Fruit fly (Drosophila melanogaster) ovary, adult (tissue): ENCODE results near the gene PIG-H.

Experiments
- CG17801 ChIP-seq: fragments of 200-800 bp; optimal IDR thresholded peaks from 2 replicates; lab custom pipeline; 2019; ENCODE audit warnings: missing biosample characterization, mild to moderate bottlenecking, missing genetic modification characterization, moderate library complexity; ENCODE audit not compliant: partially characterized antibody

PIG-H gene

DNA sequence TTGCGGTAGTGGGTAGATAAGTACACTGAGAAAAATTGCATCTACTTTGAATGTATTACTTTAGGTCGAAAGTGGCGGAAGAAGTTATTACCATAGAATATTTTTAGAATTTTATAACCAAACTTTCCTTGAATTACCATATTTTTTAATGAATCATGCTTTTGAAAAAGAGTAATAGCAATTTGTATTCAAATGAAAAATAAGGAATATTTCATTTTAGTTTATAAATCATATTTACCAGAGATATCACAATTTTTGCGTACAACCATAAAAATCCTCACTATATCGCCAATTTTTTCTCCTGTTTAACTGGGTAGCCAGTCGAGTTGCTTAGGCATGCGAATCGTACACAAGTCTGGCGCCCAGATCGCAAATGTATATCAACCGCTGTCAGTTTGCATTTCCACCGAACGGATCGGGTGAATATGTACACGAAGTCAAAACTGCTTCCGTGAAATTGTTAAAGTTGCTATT lies 29.9 kb upstream of the PIG-H start:
- no peak for TF ChIP-seq CG17801 (GFP tag; lab: Kevin White, UChicago)

DNA sequence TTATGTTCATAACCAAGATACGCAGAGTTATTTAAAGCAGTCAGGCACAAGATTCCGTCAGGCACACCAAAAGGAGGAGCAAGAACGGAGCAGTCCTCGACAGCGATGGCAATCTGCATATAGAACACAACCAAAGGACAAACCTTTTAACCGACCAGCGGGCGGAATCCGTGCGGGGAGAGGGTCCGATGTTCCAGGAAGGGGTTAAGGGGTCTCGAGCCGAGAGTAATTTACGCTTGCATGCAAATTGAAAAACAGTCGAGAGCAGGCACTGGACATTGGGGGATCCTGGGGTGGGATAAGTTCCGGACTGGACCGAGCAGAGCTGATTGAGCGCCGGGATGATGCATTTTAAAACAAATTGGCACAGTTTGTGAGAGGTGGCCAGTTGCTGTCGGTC lies 29.0 kb upstream of the PIG-H start:
- TF ChIP-seq CG17801 (GFP tag; lab: Kevin White, UChicago) = no peak

DNA sequence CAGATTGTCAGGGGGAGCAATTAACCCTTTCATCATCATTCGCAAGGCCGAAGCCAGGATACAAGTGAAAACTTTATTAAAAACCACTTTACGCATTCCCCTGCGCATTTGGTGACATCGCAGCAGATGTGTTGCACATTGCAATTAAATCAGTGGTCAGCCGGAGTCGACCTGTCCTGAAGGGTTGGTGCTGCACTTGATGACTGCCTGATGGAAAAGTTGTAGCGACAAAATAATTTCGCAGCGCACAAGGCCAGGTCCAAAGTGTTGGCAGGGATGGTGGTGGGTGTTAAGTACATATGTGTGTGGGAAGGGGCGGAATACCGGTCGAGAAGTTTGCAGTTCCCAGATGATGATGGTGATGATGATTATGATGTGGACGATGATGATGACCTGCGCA lies 27.5 kb upstream of the PIG-H start:
- no peak for TF ChIP-seq CG17801 (GFP tag; lab: Kevin White, UChicago)

DNA sequence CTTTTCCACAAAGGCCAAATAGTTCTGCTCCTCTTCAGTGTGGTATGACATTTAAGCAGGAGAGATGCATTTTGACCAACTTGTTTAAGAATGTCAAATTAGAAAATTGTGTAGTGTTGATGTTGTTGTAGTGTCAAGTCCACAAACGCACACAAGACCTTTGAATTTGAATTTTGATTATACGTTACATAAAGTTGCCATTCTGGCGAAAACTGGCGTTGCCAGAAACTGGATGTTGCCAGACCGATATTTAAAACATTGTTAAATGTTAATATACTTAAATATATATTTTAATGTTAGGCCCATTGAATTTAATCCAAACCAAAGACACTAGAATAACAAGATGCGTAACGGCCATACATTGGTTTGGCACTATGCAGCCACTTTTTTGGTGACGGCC lies 26.6 kb upstream of the PIG-H start:
- TF ChIP-seq CG17801 (GFP tag; lab: Kevin White, UChicago) = no peak

DNA sequence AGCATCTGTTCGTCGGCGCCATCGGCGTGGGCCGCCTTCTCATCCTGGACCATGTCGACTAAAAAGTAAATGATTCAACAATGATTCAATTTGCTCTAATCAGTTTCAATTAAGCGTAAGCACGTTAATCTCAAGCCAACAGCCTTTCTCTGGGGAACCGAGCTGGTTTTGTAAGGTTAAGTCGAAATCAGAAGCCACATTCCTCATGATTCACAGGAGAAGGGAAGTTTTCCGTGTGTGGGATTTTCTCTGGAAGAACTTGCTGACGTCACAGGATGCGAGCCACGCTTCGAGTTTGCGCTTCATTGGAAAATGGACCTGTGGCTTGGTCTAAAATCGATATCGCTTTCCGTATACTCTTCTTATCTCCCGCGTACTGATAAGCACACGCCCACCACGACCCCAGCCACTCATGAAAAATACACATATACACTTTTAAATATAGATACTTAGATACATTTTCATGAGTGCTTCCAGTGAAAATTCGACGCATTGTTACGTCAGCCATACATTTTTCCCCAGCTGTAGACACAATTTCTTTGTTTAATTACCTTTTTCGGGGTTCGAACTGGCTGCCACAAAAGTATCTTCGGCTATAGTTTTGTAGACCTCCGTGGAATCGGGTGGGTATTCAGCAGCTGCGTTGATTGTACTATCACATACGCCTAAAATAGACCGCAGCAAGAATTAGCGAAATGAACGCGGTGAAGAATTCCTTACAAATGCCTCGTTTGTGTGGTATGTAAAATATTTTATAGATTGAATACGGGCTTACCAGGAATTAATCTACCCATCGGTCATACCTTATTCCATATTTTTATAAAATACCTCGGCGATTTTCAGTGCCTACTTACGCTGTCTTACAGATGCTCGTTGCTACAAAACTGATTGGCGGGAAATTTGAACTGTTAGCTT lies 22.4 kb upstream of the PIG-H start:
- TF ChIP-seq CG17801 (GFP tag; lab: Kevin White, UChicago) = peak; percentile 32

DNA sequence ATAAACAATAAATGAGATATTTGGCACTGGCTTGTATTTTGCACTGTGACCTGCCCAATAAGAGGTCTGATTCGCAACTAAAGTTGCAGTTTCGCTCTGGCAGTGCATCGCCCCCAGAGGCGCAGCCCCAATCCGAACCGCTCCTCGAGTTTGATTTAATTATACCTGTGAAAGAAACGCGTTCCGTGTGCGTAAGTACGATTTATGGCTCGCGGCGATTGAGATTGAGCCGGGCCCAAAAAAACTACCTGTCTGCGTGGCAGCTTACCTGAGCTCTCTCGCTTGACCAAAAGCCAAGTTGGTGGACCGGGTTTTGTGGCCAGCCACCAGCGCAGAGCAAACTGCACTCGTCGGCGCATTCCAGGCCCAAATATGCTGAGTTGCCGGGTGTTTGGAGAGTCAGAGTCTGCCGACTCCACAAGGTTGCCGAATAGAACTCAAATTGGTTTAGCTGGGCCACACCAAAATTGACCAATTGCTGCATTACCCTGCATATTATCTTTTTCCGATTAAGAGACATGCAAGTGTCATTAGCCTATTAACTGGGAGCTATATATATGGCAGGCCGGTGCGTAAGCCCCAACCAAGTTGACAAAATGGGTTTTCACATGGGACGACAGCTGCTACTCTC lies 21.1 kb upstream of the PIG-H start, which contains the start of the genes CD98hc and Os-C:
CD98hc (minus strand) TSS at position 50 of the 631 bp plus-strand sequence.
Os-C (plus strand) TSS at position 581 of the 631 bp plus-strand sequence.
- TF ChIP-seq CG17801 (GFP tag; lab: Kevin White, UChicago) = no peak

DNA sequence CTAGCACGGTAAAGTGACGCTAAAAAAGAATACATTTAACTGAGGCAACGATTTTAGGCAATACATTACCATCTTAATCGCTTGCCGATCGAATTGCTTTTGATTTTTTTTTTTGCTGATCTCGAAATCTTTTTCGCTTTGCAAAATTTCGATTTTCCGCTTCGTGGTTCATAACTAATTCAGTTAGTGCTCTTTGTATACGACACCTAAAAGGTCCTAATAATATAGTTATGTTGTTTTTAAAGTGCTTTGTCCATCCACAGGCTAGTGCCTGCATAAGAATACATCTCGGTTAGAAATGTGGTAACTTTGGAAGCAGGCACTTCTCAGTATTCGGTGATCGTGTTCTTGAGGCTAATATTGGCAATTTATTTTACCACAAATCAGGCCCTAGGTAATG lies 19.4 kb upstream of the PIG-H start, which contains the start of gene Sfp84E:
Sfp84E (minus strand) TSS at position 101 of the 400 bp plus-strand sequence.
- TF ChIP-seq CG17801 (GFP tag; lab: Kevin White, UChicago) = no peak

DNA sequence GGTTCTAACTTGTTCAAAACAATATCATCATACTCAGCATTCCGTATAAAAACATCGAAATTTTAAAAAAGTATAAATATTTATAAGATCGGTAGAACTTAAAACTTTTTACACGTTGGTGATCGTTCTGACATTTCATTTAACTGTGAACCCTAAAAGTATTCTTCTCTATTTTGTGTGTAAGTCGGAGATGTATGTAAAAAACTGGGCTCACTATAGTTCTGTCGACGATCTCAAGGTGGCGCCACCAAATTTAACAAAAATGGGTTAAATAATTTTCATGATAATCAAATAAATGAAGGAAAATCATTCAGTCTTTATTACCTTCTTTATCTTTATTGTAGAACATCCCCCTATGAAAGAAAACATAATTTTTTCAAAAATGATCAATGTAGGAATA lies 18.2 kb upstream of the PIG-H start:
- TF ChIP-seq CG17801 (GFP tag; lab: Kevin White, UChicago) = no peak

DNA sequence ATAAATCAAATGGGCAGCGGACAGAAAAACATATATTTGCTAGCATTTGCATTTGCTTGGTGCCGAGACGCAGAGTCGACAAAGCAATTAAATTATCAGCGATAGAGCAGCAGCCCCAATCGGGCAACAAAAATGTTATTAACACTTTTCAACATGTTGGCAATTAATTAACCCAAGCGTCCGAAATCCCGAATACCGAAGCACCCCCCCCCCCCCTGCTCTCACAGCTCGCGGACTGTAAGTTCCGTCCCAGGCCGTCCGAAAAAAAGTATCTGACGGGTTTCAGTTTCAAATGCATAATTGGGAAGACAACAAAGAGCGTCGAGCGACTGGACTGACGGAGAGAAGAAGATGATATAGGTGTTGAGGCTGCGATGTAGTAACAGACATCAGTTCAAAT lies 9.4 kb upstream of the PIG-H start:
- no peak for TF ChIP-seq CG17801 (GFP tag; lab: Kevin White, UChicago)

DNA sequence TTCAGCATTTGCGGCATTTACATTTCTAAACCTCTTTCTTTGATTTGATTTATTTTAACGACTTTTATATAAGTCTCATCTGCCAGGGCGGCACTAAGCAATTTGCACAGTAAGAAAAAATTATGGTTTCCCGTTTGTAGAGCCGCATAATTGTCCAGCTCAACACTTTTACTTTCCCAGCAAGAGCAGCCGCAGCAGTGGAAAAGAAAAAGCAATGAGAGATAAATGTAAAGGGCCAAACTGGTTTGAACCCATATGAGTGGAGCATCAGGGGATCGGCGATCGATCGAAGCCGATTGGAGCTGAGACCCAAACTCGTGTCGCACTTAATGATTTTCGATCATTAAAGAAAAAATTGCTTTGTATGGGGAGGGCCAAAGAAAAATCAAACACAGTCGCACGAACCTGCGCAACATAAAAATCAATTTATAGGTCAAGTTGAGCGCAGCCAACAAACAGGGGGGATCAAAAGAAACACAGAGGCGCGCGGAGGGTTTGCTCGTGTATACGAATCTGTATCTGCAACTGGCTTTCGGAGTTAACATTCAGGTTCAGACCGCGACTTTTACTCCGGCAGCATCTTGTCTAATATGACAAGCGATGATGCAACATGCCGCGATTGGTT lies 8.7 kb upstream of the PIG-H start:
- TF ChIP-seq CG17801 (GFP tag; lab: Kevin White, UChicago) = no peak

DNA sequence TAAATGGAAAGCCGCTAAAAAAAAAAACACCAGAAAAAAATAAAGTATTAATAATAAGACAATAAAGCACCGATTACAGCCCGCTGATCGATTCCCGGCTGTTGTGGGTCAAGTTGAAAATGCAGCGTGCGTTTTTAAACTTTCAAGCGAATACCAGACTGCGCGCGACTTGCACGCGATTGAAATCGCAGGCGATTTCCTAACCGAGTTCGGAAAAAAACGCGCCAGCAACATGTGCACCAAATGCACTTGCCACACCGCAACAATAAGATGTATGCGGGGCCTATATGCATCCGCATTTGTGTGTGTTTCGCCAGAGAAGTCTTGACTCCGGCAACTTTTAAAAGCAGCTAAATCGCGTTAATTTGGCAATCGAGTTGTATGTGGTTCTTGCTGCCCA lies 8.2 kb upstream of the PIG-H start:
- TF ChIP-seq CG17801 (GFP tag; lab: Kevin White, UChicago) = no peak

DNA sequence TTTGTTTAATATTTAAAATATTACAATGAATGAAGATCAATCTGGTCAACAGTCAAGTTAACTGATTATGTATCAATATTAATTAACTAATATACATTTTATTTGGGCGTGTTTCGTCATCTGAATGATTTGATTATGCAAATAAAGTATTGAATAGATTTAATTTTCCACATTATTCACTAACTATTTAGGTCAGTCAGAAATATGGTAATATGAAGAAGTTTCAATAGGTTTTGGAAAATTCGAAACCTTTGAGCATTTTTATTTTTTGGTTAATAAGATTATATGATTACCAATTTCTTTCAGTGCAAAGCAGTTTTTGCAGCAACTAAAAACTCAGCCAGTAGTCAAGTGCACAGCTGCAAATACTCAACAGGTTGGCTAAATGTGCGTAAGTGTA lies 7.5 kb upstream of the PIG-H start:
- no peak for TF ChIP-seq CG17801 (GFP tag; lab: Kevin White, UChicago)

DNA sequence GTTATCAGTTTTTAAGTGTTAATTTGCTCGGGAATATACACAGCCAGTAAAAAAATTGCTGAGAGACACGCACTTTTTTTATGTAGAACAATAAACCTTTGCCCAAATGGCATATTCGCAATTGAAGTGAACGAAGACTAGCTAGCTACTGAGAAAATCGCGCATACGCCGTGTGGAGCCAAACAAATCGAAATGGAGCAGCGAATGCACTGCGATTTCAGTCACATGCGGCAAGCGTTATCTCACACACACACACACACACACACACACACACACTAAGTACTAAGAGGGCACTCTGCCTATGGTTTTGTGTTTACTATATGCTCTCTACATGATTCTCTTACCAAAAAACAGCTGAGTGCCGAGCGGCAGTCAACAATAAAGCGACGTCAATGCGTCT lies 6.1 kb upstream of the PIG-H start:
- no peak for TF ChIP-seq CG17801 (GFP tag; lab: Kevin White, UChicago)

DNA sequence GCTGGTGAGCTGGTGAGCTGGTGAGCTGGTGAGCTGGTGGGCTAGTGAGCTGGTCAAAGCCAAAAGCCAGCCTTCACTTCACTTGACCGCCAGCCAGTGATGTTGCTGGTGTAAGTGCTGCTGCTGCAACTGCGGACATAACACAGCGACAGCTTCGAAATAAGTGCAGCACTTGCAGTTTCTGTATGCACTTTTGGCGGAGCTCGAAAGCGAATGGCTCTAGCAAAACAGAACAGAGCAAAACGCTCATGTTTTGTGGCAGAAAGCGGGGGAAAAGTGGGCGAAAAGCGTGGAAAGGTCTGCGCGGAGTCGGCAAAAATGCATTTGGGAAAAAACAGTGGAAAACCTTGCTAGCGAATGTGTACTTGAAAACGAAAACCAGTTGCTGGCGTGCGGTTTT lies 5.0 kb upstream of the PIG-H start:
- no peak for TF ChIP-seq CG17801 (GFP tag; lab: Kevin White, UChicago)

DNA sequence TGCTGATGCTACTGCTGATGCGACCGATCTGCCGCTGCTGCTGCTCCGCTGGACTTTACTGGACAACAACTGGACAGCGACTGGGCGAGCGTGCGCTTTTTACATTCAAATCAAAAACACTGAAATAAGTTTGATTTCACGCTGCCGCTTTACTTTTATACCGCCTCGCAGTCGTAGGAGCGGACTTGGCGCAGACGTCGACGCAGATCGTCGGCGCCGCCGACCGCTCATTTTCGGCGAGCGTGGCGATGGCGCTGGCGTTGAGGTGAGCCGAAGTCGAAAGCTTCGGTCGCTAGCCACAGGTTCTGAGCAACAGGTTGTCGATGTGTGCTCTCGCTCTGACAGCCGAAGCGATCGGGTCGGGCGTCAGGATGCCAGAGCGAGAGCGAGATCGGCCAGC lies 3.9 kb upstream of the PIG-H start, which contains the start of gene Elovl7:
Elovl7 (minus strand) TSS at position 131 of the 400 bp plus-strand sequence.
- no peak for TF ChIP-seq CG17801 (GFP tag; lab: Kevin White, UChicago)
